ENCODE assay signal across 4 worm cellular contexts in the genomic region with DNA sequence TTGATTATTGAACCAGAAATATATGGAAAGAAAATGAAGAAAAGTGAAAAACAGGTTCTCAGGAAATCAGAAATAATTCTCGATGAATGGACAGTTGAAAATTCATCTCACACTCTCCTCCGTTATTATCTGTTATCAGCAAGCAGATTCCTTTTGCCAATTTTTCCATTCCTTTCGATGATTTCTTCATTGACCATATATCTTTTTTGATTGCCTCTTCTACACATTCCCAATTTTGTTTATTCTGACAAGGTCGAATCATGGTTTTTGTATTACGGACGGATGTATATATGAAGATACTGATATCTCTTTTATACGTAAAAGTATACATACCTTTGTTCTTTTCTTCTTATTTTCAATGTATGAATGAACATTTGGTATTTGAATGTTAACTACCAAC.
TF ChIP-seq lines count a peak whose summit lies in the region.

No protein-coding gene starts in this region.

TF ChIP-seq in whole organism, L1 larva, 84 proteins besides CTCF, POLR2A, EP300 and RAD21:
- no peak for TF ChIP-seq elt-2 (tag; optimal IDR thresholded peaks at IDR 0.05; lab: Kevin White, UChicago)
- no peak for TF ChIP-seq ets-5 (GFP tag; IDR thresholded peaks at IDR 0.05; lab: Robert Waterston, UW)
- TF ChIP-seq lin-13 (GFP tag; optimal IDR thresholded peaks at IDR 0.05; lab: Kevin White, UChicago) = no peak
- no peak for TF ChIP-seq ztf-4 (tag; optimal IDR thresholded peaks at IDR 0.05; lab: Kevin White, UChicago)
- TF ChIP-seq alr-1 (tag; optimal IDR thresholded peaks at IDR 0.05; lab: Kevin White, UChicago; ENCODE audit: borderline replicate concordance) = no peak
- TF ChIP-seq nhr-20 (tag; optimal IDR thresholded peaks at IDR 0.05; lab: Kevin White, UChicago) = peak; percentile 31
- TF ChIP-seq grh-1 (GFP tag; IDR thresholded peaks at IDR 0.05; lab: Robert Waterston, UW) = peak; percentile 24; the same call in 1 of the 2 replicates
- TF ChIP-seq nhr-71 (tag; optimal IDR thresholded peaks at IDR 0.05; lab: Kevin White, UChicago) = peak; percentile 37
- TF ChIP-seq fkh-4 (tag; optimal IDR thresholded peaks at IDR 0.05; lab: Kevin White, UChicago; ENCODE audit: borderline replicate concordance) = no peak
- no peak for TF ChIP-seq hlh-17 (GFP tag; optimal IDR thresholded peaks at IDR 0.05; lab: Kevin White, UChicago; ENCODE audit: borderline replicate concordance)
- peak in 3 of 6 experiments; percentile 25 to 86 (median 69) for TF ChIP-seq elt-3 (tag; optimal IDR thresholded peaks at IDR 0.05; lab: Kevin White, UChicago)
- peak; percentile 90 for TF ChIP-seq nhr-85 (tag; lab: Kevin White, UChicago)
- TF ChIP-seq blmp-1 (tag; optimal IDR thresholded peaks at IDR 0.05; lab: Kevin White, UChicago) = peak; percentile 70
- no peak for TF ChIP-seq nhr-11 (tag; optimal IDR thresholded peaks at IDR 0.05; lab: Kevin White, UChicago)
- TF ChIP-seq lsy-2 (tag; optimal IDR thresholded peaks at IDR 0.05; lab: Kevin White, UChicago) = peak in 1 of 2 experiments; percentile 29
- peak; percentile 74 for TF ChIP-seq lin-14 (GFP tag; optimal IDR thresholded peaks at IDR 0.05; lab: Kevin White, UChicago)
- peak; percentile 30 for TF ChIP-seq snu-23 (GFP tag; optimal IDR thresholded peaks at IDR 0.05; lab: Kevin White, UChicago)

TF ChIP-seq in whole organism, L2 larva, 48 proteins besides CTCF, POLR2A, EP300 and RAD21:
- peak; percentile 17 for TF ChIP-seq sma-9 (GFP tag; optimal IDR thresholded peaks at IDR 0.05; lab: Kevin White, UChicago)
- no peak for TF ChIP-seq sma-9 (tag; optimal IDR thresholded peaks at IDR 0.05; lab: Kevin White, UChicago)
- TF ChIP-seq blmp-1 (tag; optimal IDR thresholded peaks at IDR 0.05; lab: Kevin White, UChicago; ENCODE audit: insufficient read depth) = no peak
- peak; percentile 2 for TF ChIP-seq fos-1 (tag; optimal IDR thresholded peaks at IDR 0.05; lab: Kevin White, UChicago)
- TF ChIP-seq sma-3 (GFP tag; optimal IDR thresholded peaks at IDR 0.05; lab: Kevin White, UChicago) = peak; percentile 10
- TF ChIP-seq nhr-129 (tag; optimal IDR thresholded peaks at IDR 0.05; lab: Kevin White, UChicago) = no peak
- TF ChIP-seq nhr-21 (tag; optimal IDR thresholded peaks at IDR 0.05; lab: Kevin White, UChicago) = peak; percentile 25
- no peak for TF ChIP-seq peb-1 (tag; optimal IDR thresholded peaks at IDR 0.05; lab: Kevin White, UChicago)

TF ChIP-seq in whole organism, L3 larva, 47 proteins besides CTCF, POLR2A, EP300 and RAD21:
- TF ChIP-seq nhr-43 (tag; optimal IDR thresholded peaks at IDR 0.05; lab: Kevin White, UChicago; ENCODE audit: poor library complexity, severe bottlenecking) (peak; percentile 34), ceh-82 (tag; optimal IDR thresholded peaks at IDR 0.05; lab: Kevin White, UChicago) (no peak), fkh-2 (tag; optimal IDR thresholded peaks at IDR 0.05; lab: Kevin White, UChicago) (no peak), elt-3 (tag; optimal IDR thresholded peaks at IDR 0.05; lab: Kevin White, UChicago) (peak in 1 of 3 experiments; percentile 9), eor-1 (tag; optimal IDR thresholded peaks at IDR 0.05; lab: Kevin White, UChicago) (no peak)

TF ChIP-seq in whole organism, L4 larva, 104 proteins besides CTCF, POLR2A, EP300 and RAD21:
- TF ChIP-seq ceh-62 (tag; optimal IDR thresholded peaks at IDR 0.05; lab: Kevin White, UChicago) (no peak), rbr-2 (tag; optimal IDR thresholded peaks at IDR 0.05; lab: Kevin White, UChicago) (no peak), unc-62 (GFP tag; optimal IDR thresholded peaks at IDR 0.05 in 1 of 2; lab: Kevin White, UChicago) (peak in 1 of 2 experiments; percentile 82), unc-62 (tag; optimal IDR thresholded peaks at IDR 0.05; lab: Kevin White, UChicago) (no peak), pha-4 (GFP tag; IDR thresholded peaks at IDR 0.05; lab: Robert Waterston, UW) (no peak), pha-4 (tag; optimal IDR thresholded peaks at IDR 0.05; lab: Kevin White, UChicago) (no peak), nhr-28 (tag; optimal IDR thresholded peaks at IDR 0.05; lab: Kevin White, UChicago) (peak; percentile 4), hif-1 (tag; optimal IDR thresholded peaks at IDR 0.05; lab: Kevin White, UChicago) (no peak)
